Worm (Caenorhabditis elegans): ENCODE results near the gene R13A1.10.

- TF ChIP-seq him-1 (tag; optimal IDR thresholded peaks at IDR 0.05): no peak
- no peak for TF ChIP-seq dao-5 (tag; optimal IDR thresholded peaks at IDR 0.05)
- TF ChIP-seq W03F9.2 (tag; optimal IDR thresholded peaks at IDR 0.05): no peak
These were observed 14.2 kb downstream of the R13A1.10 start for ce11 chrIV:7212769-7213168.
